Worm (Caenorhabditis elegans) whole organism, midembryonic: Measurements from ENCODE around the gene piki-1.

Source experiments
- T22C8.4 ChIP-seq: fragments of 200-800 bp; sonication (Bioruptor generic); IDR thresholded peaks from 2 replicates; pipeline ENCODE4 v1.3.6; 2022; ENCODE audit warnings: missing genetic modification characterization, missing compliant biosample characterization
- cog-1 ChIP-seq: sonication (generic microtip); optimal IDR thresholded peaks from 2 replicates; lab custom pipeline; 2016; ENCODE audit warnings: missing genetic modification characterization, missing compliant biosample characterization
- flt-1 ChIP-seq: fragments of 200-800 bp; sonication (Bioruptor generic); IDR thresholded peaks from 2 replicates; pipeline ENCODE4 v1.3.6; 2022; ENCODE audit warnings: missing genetic modification characterization, missing compliant biosample characterization
- klf-2 ChIP-seq: fragments of 200-800 bp; sonication (Bioruptor generic); conservative IDR thresholded peaks from 2 replicates; pipeline ENCODE4 v1.3.6; 2022; ENCODE audit warnings: missing genetic modification reagents, missing genetic modification characterization, missing compliant biosample characterization
- med-1 ChIP-seq: sonication (generic microtip); optimal IDR thresholded peaks from 2 replicates; lab custom pipeline; 2017; ENCODE audit warnings: missing genetic modification characterization, mild to moderate bottlenecking, missing compliant biosample characterization, antibody characterized with exemption, missing genetic modification reagents; ENCODE audit not compliant: insufficient read depth
- ref-1 ChIP-seq: fragments of 200-800 bp; sonication (Bioruptor generic); conservative IDR thresholded peaks from 2 replicates; pipeline ENCODE4 v1.3.6; 2022; ENCODE audit warnings: missing genetic modification reagents, missing genetic modification characterization, missing compliant biosample characterization
- tab-1 ChIP-seq: fragments of 200-800 bp; sonication (Bioruptor generic); IDR thresholded peaks from 2 replicates; pipeline ENCODE4 v1.3.6; 2022; ENCODE audit warnings: missing genetic modification characterization, missing compliant biosample characterization
- ztf-23 ChIP-seq: fragments of 200-800 bp; sonication (Bioruptor generic); IDR thresholded peaks from 2 replicates; pipeline ENCODE4 v1.3.6; 2022; ENCODE audit warnings: missing genetic modification reagents, missing genetic modification characterization, missing compliant biosample characterization
- ztf-29 ChIP-seq: fragments of 200-800 bp; sonication (Bioruptor generic); IDR thresholded peaks from 2 replicates; pipeline ENCODE4 v1.3.6; 2022; ENCODE audit warnings: missing genetic modification reagents, missing genetic modification characterization, missing compliant biosample characterization

The piki-1 gene

ce11 chrX:15246182-15246581 is at the start of gene piki-1:
Gene piki-1, minus strand, starts transcription at chrX:15246399.
- TF ChIP-seq cog-1 (tag; lab: Kevin White, UChicago): no peak
- no peak for TF ChIP-seq tab-1 (GFP tag; lab: Robert Waterston, UW)
- TF ChIP-seq ref-1 (GFP tag; lab: Robert Waterston, UW): no peak

DNA sequence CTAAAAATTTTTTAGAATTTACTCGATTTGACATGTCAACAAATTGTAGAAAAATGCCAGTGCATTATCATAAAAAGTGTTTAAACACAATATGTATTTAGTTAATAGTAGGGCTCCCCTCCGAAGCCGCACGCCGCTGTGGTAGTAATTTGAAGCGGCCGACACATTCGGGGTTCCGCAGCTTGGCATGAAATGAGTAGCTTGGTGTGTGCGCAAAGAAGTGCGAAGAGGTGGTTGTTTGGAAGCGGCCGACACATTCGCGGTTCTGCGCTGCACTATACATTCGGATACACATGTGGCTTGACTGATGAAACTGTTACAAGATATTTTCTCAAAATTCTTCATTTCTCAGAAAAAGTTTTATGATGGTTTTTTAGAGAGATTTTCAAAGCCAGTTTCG is 39.4 kb upstream of the piki-1 start:
- TF ChIP-seq ztf-29 (no peak), ztf-23 (GFP tag; lab: Robert Waterston, UW) (no peak), cog-1 (tag; lab: Kevin White, UChicago) (no peak), klf-2 (GFP tag; lab: Robert Waterston, UW) (no peak), med-1 (GFP tag; lab: Kevin White, UChicago) (no peak)

DNA sequence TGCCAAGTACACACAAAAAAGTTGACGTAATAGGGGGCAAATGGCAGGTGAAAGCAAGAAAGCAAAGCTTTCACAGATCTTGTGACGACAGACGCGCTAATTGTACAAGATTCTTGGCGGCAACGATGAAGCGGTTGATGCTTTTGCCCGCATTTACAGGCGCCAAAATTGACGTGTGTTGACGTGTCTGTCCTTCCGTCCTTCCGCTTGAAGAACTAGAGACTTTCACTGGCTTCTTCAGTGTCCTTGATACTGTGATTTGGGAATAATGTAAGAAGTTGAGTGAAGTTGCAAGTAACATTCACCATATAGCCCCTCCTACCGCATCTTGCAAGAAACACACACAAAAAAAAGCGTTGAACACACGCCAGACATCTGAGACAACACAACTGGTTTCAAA is 37.5 kb upstream of the piki-1 start, which contains the start of gene jud-4:
Gene jud-4, plus strand, starts transcription at position 376 of the 400 bp plus-strand sequence.
- TF ChIP-seq flt-1 (GFP tag; lab: Robert Waterston, UW) (no peak), ztf-29 (no peak), cog-1 (tag; lab: Kevin White, UChicago) (no peak)

DNA sequence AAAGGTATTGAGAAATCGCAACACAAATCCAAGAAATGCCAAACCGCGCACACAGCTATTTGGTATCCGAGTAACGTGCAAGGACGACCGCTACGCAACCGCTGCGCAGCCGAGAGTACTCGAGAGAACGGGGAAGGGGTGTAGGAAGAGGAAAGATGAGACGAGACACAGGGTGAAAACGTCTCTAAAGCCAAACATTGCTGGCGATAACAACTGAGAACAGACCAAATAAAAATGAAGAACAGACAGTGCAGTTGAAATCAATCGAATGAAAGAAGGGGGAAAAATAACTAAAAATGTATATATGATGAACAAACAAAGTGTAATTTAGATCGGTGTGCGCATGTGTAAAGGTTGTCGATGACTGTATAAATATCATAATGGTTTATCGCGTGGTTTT is 35.0 kb upstream of the piki-1 start:
- TF ChIP-seq med-1 (GFP tag; lab: Kevin White, UChicago) (no peak), T22C8.4 (GFP tag; lab: Robert Waterston, UW) (no peak), tab-1 (GFP tag; lab: Robert Waterston, UW) (no peak), ref-1 (GFP tag; lab: Robert Waterston, UW) (no peak)

DNA sequence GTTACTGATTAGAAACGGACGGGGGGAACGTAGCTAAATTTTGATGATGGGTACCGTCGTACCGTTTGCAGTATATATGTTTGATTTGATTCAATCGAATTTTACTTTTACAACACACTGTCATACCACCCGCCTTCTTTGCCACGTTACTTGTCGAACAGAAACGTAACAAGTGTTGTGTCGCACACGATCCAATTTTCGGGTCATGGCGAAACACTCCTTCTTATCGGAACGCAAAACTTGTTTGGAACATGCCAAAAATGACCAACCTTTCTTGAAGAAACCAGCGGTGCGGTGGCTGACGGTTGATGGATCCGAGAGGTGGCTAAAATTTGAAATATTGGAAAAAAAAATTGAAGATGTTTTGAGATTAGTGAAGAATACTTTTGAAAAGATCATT is 34.1 kb upstream of the piki-1 start:
- TF ChIP-seq flt-1 (GFP tag; lab: Robert Waterston, UW) (no peak), cog-1 (tag; lab: Kevin White, UChicago) (no peak), tab-1 (GFP tag; lab: Robert Waterston, UW) (no peak), ztf-29 (no peak), T22C8.4 (GFP tag; lab: Robert Waterston, UW) (no peak), med-1 (GFP tag; lab: Kevin White, UChicago) (no peak), ztf-23 (GFP tag; lab: Robert Waterston, UW) (no peak), klf-2 (GFP tag; lab: Robert Waterston, UW) (no peak), ref-1 (GFP tag; lab: Robert Waterston, UW) (no peak)

ce11 chrX:15279301-15279700 is 33.1 kb upstream of the piki-1 start:
- no peak for TF ChIP-seq med-1 (GFP tag; lab: Kevin White, UChicago)
- TF ChIP-seq tab-1 (GFP tag; lab: Robert Waterston, UW): 0 out of 2 replicates have a peak, but pooled peaks have one; percentile 14

DNA sequence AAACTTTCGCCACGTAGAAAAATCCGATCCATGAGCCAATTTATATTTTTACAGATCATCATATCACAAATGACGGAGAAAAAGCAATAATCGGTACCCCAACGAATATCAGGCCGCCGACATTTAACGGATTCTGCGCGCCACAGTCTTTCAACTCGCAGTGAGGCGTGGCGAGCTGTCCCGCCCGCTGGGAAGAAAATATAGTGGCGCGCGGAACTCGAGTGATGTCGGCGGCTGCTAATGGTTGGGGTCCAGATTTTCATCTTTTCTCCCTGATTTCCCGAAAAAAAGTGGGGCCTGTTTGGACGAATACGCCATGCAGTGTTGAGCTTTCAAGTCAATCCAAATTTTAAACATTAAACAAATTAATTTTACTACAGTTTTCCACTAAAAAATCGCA is 32.4 kb upstream of the piki-1 start:
- TF ChIP-seq T22C8.4 (GFP tag; lab: Robert Waterston, UW): no peak
- TF ChIP-seq tab-1 (GFP tag; lab: Robert Waterston, UW): no peak
- no peak for TF ChIP-seq ztf-29
- no peak for TF ChIP-seq klf-2 (GFP tag; lab: Robert Waterston, UW)
- no peak for TF ChIP-seq cog-1 (tag; lab: Kevin White, UChicago)
- no peak for TF ChIP-seq med-1 (GFP tag; lab: Kevin White, UChicago)
- no peak for TF ChIP-seq ztf-23 (GFP tag; lab: Robert Waterston, UW)
- TF ChIP-seq ref-1 (GFP tag; lab: Robert Waterston, UW): no peak
- no peak for TF ChIP-seq flt-1 (GFP tag; lab: Robert Waterston, UW)

- peak; percentile 56; the same call in 1 of the 2 replicates for TF ChIP-seq ztf-29
- TF ChIP-seq ref-1 (GFP tag; lab: Robert Waterston, UW): no peak
Observed at ce11 chrX:15277714-15278187, 31.6 kb upstream of the piki-1 start, which contains the start of gene kin-20. Gene kin-20, minus strand, starts transcription at chrX:15277764.

- TF ChIP-seq ztf-29: no peak
- 0 out of 2 replicates have a peak, but pooled peaks have one; percentile 40 for TF ChIP-seq flt-1 (GFP tag; lab: Robert Waterston, UW)
- peak; percentile 66 for TF ChIP-seq cog-1 (tag; lab: Kevin White, UChicago)
- TF ChIP-seq ztf-23 (GFP tag; lab: Robert Waterston, UW): no peak
Observed at ce11 chrX:15276774-15277173, 30.6 kb upstream of the piki-1 start.

DNA sequence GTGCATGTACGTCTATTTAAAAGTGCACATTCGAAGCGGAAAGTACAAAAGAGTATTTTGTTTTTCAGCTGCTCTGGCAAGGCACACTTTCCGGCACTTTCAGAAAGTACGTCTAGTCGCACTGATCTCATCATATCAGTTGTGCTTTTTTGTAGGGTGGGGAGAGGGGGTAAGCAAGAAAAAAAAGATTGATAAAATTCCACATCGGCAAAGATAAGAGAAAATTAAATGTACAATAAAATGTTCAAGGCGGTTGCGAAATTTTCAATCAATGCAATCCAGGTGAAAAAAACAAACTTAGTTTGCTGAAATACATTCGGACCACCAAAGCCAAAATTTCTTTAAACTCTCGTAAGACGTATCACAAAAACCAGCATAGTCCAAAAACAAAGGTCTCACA is 30.0 kb upstream of the piki-1 start:
- TF ChIP-seq ztf-29 (no peak), tab-1 (GFP tag; lab: Robert Waterston, UW) (no peak), med-1 (GFP tag; lab: Kevin White, UChicago) (no peak), ztf-23 (GFP tag; lab: Robert Waterston, UW) (no peak), T22C8.4 (GFP tag; lab: Robert Waterston, UW) (no peak), flt-1 (GFP tag; lab: Robert Waterston, UW) (no peak), ref-1 (GFP tag; lab: Robert Waterston, UW) (no peak), klf-2 (GFP tag; lab: Robert Waterston, UW) (no peak), cog-1 (tag; lab: Kevin White, UChicago) (no peak)
